Worm (Caenorhabditis elegans): ENCODE results near the gene eif-1.

- TF ChIP-seq ztf-11 (tag; optimal IDR thresholded peaks at IDR 0.05) = no peak
- no peak for TF ChIP-seq mdl-1 (tag; optimal IDR thresholded peaks at IDR 0.05)
- TF ChIP-seq nhr-11 (tag; optimal IDR thresholded peaks at IDR 0.05) = no peak
- TF ChIP-seq nhr-23 (tag; optimal IDR thresholded peaks at IDR 0.05) = no peak
- no peak for TF ChIP-seq nhr-237 (tag; optimal IDR thresholded peaks at IDR 0.05)
- no peak for TF ChIP-seq ZK546.5 (tag; optimal IDR thresholded peaks at IDR 0.05)
- TF ChIP-seq blmp-1 (tag; optimal IDR thresholded peaks at IDR 0.05; ENCODE audit: insufficient read depth) = no peak
- no peak for TF ChIP-seq snpc-4 (tag; optimal IDR thresholded peaks at IDR 0.05)
- no peak for TF ChIP-seq C34F6.9 (tag; optimal IDR thresholded peaks at IDR 0.05)
- TF ChIP-seq zag-1 (tag; optimal IDR thresholded peaks at IDR 0.05) = no peak
These were observed 3.6 kb downstream of the eif-1 start, which contains the start of gene T27F7.12 for ce11 chrII:4989802-4990201.
